Fruit fly (Drosophila melanogaster): ENCODE data around the gene CG7202.

DNA sequence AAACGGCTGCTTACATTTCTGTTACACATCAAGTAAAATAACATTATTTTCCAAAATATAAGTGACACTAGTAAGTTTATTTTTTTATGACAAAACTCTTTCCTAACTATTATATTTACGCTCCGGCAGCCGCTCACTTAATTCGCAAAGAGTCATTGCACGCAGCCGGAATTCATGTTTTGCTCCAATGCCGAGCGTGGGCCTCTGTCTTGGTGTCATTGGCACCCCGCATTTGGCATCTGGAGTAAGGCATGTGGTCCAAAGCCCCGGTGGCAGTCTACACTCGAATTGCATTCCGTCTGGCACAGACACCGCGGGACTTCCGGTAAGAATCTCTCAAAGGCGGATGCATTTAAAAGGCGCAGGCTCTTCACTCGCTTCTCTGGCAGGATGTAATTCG lies 16.0 kb upstream of the CG7202 start:
- TF ChIP-seq CG8478 (optimal IDR thresholded peaks at IDR 0.05) = no peak
- no peak for TF ChIP-seq CTCF (optimal IDR thresholded peaks at IDR 0.05)
